Fruit fly (Drosophila melanogaster) whole organism, embryonic: Measurements from ENCODE around the gene CG33796.

ENCODE experiments used
- Antp ChIP-seq: fragments of 200-800 bp; sonication (Bioruptor generic); optimal IDR thresholded peaks from 3 replicates; lab custom pipeline; 2016; ENCODE audit warnings: missing biosample characterization, missing genetic modification characterization
- BtbVII ChIP-seq: fragments of 200-800 bp; sonication (Bioruptor generic); optimal IDR thresholded peaks from 3 replicates; lab custom pipeline; 2017; ENCODE audit warnings: missing biosample characterization, mild to moderate bottlenecking, missing genetic modification characterization
- CG10959 ChIP-seq: fragments of 200-800 bp; sonication (Bioruptor generic); IDR thresholded peaks from 2 replicates; pipeline ENCODE4 v1.3.6; 2022; ENCODE audit warnings: missing biosample characterization, missing genetic modification characterization
- CG12744 ChIP-seq: fragments of 200-800 bp; sonication (Bioruptor generic); optimal IDR thresholded peaks from 2 replicates; lab custom pipeline; 2016; ENCODE audit warnings: missing biosample characterization, missing genetic modification characterization
- CG17359 ChIP-seq: fragments of 200-800 bp; sonication (Bioruptor generic); optimal IDR thresholded peaks from 3 replicates; lab custom pipeline; 2018; ENCODE audit warnings: missing biosample characterization, mild to moderate bottlenecking, missing genetic modification characterization, moderate library complexity
- CG18011 ChIP-seq: fragments of 200-800 bp; sonication (Bioruptor generic); optimal IDR thresholded peaks from 2 replicates; lab custom pipeline; 2017; ENCODE audit warnings: missing biosample characterization, missing genetic modification characterization, mild to moderate bottlenecking, moderate library complexity, missing genotype
- CG2116 ChIP-seq: fragments of 200-800 bp; sonication (Bioruptor generic); optimal IDR thresholded peaks from 3 replicates; lab custom pipeline; 2018; ENCODE audit warnings: missing biosample characterization, mild to moderate bottlenecking, missing genetic modification characterization
- CG31388 ChIP-seq: fragments of 200-800 bp; sonication (Bioruptor generic); optimal IDR thresholded peaks from 2 replicates; lab custom pipeline; 2016; ENCODE audit warnings: missing biosample characterization, missing genetic modification characterization
- CG3163 ChIP-seq: fragments of 200-800 bp; sonication (Bioruptor generic); optimal IDR thresholded peaks from 3 replicates; lab custom pipeline; 2016; ENCODE audit warnings: missing biosample characterization, missing genetic modification characterization
- CG3995 ChIP-seq: fragments of 200-800 bp; sonication (Bioruptor generic); optimal IDR thresholded peaks from 3 replicates; lab custom pipeline; 2016; ENCODE audit warnings: missing biosample characterization, missing genetic modification characterization
- CG43689 ChIP-seq: fragments of 200-800 bp; sonication (Bioruptor generic); IDR thresholded peaks from 2 replicates; pipeline ENCODE4 v1.3.6; 2022; ENCODE audit warnings: missing biosample characterization, missing genetic modification characterization
- CG4730 ChIP-seq: fragments of 200-800 bp; sonication (Bioruptor generic); IDR thresholded peaks from 2 replicates; pipeline ENCODE4 v1.3.6; 2022; ENCODE audit warnings: missing biosample characterization, missing genetic modification characterization
- CG6254 ChIP-seq: fragments of 200-800 bp; sonication (Bioruptor generic); optimal IDR thresholded peaks from 3 replicates; lab custom pipeline; 2017; ENCODE audit warnings: mild to moderate bottlenecking, missing biosample characterization, missing genetic modification reagents, missing genetic modification characterization
- CG6813 ChIP-seq: fragments of 200-800 bp; sonication (Bioruptor generic); optimal IDR thresholded peaks from 2 replicates; lab custom pipeline; 2017; ENCODE audit warnings: missing biosample characterization, missing genetic modification characterization, mild to moderate bottlenecking, moderate library complexity, missing genetic modification reagents
- CG7987 ChIP-seq: fragments of 200-800 bp; sonication (Bioruptor generic); optimal IDR thresholded peaks from 2 replicates; lab custom pipeline; 2018; ENCODE audit warnings: missing biosample characterization, mild to moderate bottlenecking, missing genetic modification characterization, moderate library complexity
- CG8924 ChIP-seq: fragments of 200-800 bp; optimal IDR thresholded peaks from 3 replicates; lab custom pipeline; 2019; ENCODE audit warnings: missing biosample characterization, mild to moderate bottlenecking, missing genetic modification characterization, moderate library complexity
- CG9609 ChIP-seq: fragments of 200-800 bp; sonication (Bioruptor generic); optimal IDR thresholded peaks from 3 replicates; lab custom pipeline; 2016; ENCODE audit warnings: missing biosample characterization, missing genetic modification characterization
- CG9876 ChIP-seq: fragments of 200-800 bp; sonication (Bioruptor generic); optimal IDR thresholded peaks from 2 replicates; lab custom pipeline; 2016; ENCODE audit warnings: missing biosample characterization, missing genetic modification characterization
- CHES-1-like ChIP-seq: fragments of 200-800 bp; sonication (Bioruptor generic); optimal IDR thresholded peaks from 2 replicates; lab custom pipeline; 2016; ENCODE audit warnings: missing biosample characterization, missing genetic modification characterization
- Chrac-16 ChIP-seq: fragments of 200-800 bp; sonication (Bioruptor generic); optimal IDR thresholded peaks from 3 replicates; lab custom pipeline; 2016; ENCODE audit warnings: missing biosample characterization, missing genetic modification characterization
- CkIIα-i1 ChIP-seq: fragments of 200-800 bp; sonication (Bioruptor generic); IDR thresholded peaks from 2 replicates; pipeline ENCODE4 v1.3.6; 2022; ENCODE audit warnings: missing biosample characterization, missing genetic modification characterization
- D19B ChIP-seq: fragments of 200-800 bp; sonication (Bioruptor generic); optimal IDR thresholded peaks from 2 replicates; lab custom pipeline; 2017; ENCODE audit warnings: missing biosample characterization, mild to moderate bottlenecking, missing genetic modification characterization
- Ets65A ChIP-seq: fragments of 200-800 bp; sonication (Bioruptor generic); peaks from one replicate; lab custom pipeline; 2016; ENCODE audit warnings: missing biosample characterization, missing genetic modification characterization
- GATAe ChIP-seq: fragments of 200-800 bp; sonication (Bioruptor generic); conservative IDR thresholded peaks from 2 replicates; pipeline ENCODE4 v1.3.6; 2022; ENCODE audit warnings: missing biosample characterization, missing genetic modification characterization
- H2.0 ChIP-seq: fragments of 200-800 bp; sonication (Bioruptor generic); IDR thresholded peaks from 2 replicates; pipeline ENCODE4 v1.3.6; 2022; ENCODE audit warnings: missing biosample characterization, missing genetic modification characterization
- Hr39 ChIP-seq: fragments of >200 bp; optimal IDR thresholded peaks from 2 replicates; lab custom pipeline; 2017
- Lim3 ChIP-seq: fragments of 200-800 bp; sonication (Bioruptor generic); IDR thresholded peaks from 2 replicates; pipeline ENCODE4 v1.3.6; 2022; ENCODE audit warnings: missing biosample characterization, missing genetic modification characterization
- Pdp1 ChIP-seq, 2 experiments: fragments of 200-800 bp; sonication (Bioruptor generic); optimal IDR thresholded peaks; 3 replicates each; lab custom pipeline; 2016; ENCODE audit warnings: missing biosample characterization in 2 of 2, missing genetic modification characterization in 2 of 2, mild to moderate bottlenecking in 1 of 2, moderate library complexity in 1 of 2
- Ravus ChIP-seq: fragments of 200-800 bp; sonication (Bioruptor generic); IDR thresholded peaks from 2 replicates; pipeline ENCODE4 v1.3.6; 2022; ENCODE audit warnings: missing biosample characterization, missing genetic modification characterization
- Usf ChIP-seq: fragments of 200-800 bp; sonication (Bioruptor generic); optimal IDR thresholded peaks from 2 replicates; lab custom pipeline; 2017; ENCODE audit warnings: missing genotype, missing biosample characterization, missing genetic modification characterization
- Xrp1 ChIP-seq: fragments of 200-800 bp; sonication (Bioruptor generic); IDR thresholded peaks from 2 replicates; pipeline ENCODE4 v1.3.6; 2022; ENCODE audit warnings: missing biosample characterization, missing genetic modification characterization
- ato ChIP-seq: fragments of 200-800 bp; sonication (Bioruptor generic); IDR thresholded peaks from 2 replicates; pipeline ENCODE4 v1.3.6; 2022; ENCODE audit warnings: missing biosample characterization, missing genetic modification characterization; ENCODE audit not compliant: partially characterized antibody
- chinmo ChIP-seq: fragments of 200-800 bp; sonication (Bioruptor generic); IDR thresholded peaks from 4 replicates; pipeline ENCODE4 v1.3.6; 2022; ENCODE audit warnings: missing biosample characterization, missing genetic modification characterization; ENCODE audit not compliant: partially characterized antibody
- chm ChIP-seq: fragments of 200-800 bp; sonication (Bioruptor generic); IDR thresholded peaks from 2 replicates; pipeline ENCODE4 v1.3.6; 2022; ENCODE audit warnings: missing biosample characterization, missing genetic modification characterization
- crc ChIP-seq: fragments of 200-800 bp; sonication (Bioruptor generic); optimal IDR thresholded peaks from 2 replicates; lab custom pipeline; 2016; ENCODE audit warnings: missing biosample characterization, missing genetic modification characterization
- croc ChIP-seq: fragments of 200-800 bp; sonication (Bioruptor generic); conservative IDR thresholded peaks from 3 replicates; pipeline ENCODE4 v1.3.6; 2022; ENCODE audit warnings: missing biosample characterization, missing genetic modification characterization
- dm ChIP-seq: fragments of 200-800 bp; sonication (Bioruptor generic); optimal IDR thresholded peaks from 3 replicates; lab custom pipeline; 2016; ENCODE audit warnings: missing biosample characterization, missing genetic modification characterization
- gro ChIP-seq: fragments of 200-800 bp; sonication (Bioruptor generic); optimal IDR thresholded peaks from 2 replicates; lab custom pipeline; 2016; ENCODE audit warnings: missing biosample characterization, missing genetic modification characterization
- her ChIP-seq: fragments of 200-800 bp; sonication (Bioruptor generic); optimal IDR thresholded peaks from 2 replicates; lab custom pipeline; 2016; ENCODE audit warnings: missing biosample characterization, missing genetic modification characterization
- hth ChIP-seq: fragments of >200 bp; optimal IDR thresholded peaks from 2 replicates; lab custom pipeline; 2017; ENCODE audit warnings: inconsistent platforms
- jigr1 ChIP-seq: fragments of 200-800 bp; sonication (Bioruptor generic); IDR thresholded peaks from 3 replicates; pipeline ENCODE4 v1.3.6; 2022; ENCODE audit warnings: missing biosample characterization, missing genetic modification characterization
- lola ChIP-seq, 3 experiments: fragments of >200 bp in 2 of 3; fragments of 200-800 bp in 1 of 3; sonication (Bioruptor generic) in 1 of 3; optimal IDR thresholded peaks; 2 replicates each; lab custom pipeline; 2017 to 2019; ENCODE audit warnings: missing biosample characterization in 3 of 3, missing genetic modification characterization in 3 of 3, mild to moderate bottlenecking in 1 of 3, moderate library complexity in 1 of 3
- lov ChIP-seq, 2 experiments: fragments of 200-800 bp in 1 of 2; fragments of >200 bp in 1 of 2; sonication (Bioruptor generic) in 1 of 2; IDR thresholded peaks in 1 of 2; optimal IDR thresholded peaks in 1 of 2; 2 replicates in 1 of 2; 3 replicates in 1 of 2; pipeline versions ENCODE4 v1.3.6 to Lab custom; 2017 to 2022; ENCODE audit warnings: missing biosample characterization in 1 of 2, missing genetic modification characterization in 1 of 2
- luna ChIP-seq: fragments of 200-800 bp; sonication (Bioruptor generic); optimal IDR thresholded peaks from 2 replicates; lab custom pipeline; 2016; ENCODE audit warnings: missing biosample characterization, missing genetic modification characterization
- rib ChIP-seq: fragments of 200-800 bp; sonication (Bioruptor generic); IDR thresholded peaks from 2 replicates; pipeline ENCODE4 v1.3.6; 2022; ENCODE audit warnings: missing biosample characterization, missing genetic modification characterization
- sima ChIP-seq: fragments of 200-800 bp; sonication (Bioruptor generic); optimal IDR thresholded peaks from 2 replicates; lab custom pipeline; 2016; ENCODE audit warnings: missing biosample characterization, missing genetic modification characterization
- sr ChIP-seq: fragments of 200-800 bp; sonication (Bioruptor generic); IDR thresholded peaks from 3 replicates; pipeline ENCODE4 v1.3.6; 2022; ENCODE audit warnings: missing biosample characterization, missing genetic modification characterization
- toy ChIP-seq: fragments of 200-800 bp; sonication (Bioruptor generic); IDR thresholded peaks from 2 replicates; pipeline ENCODE4 v1.3.6; 2022; ENCODE audit warnings: missing biosample characterization, missing genetic modification characterization
- trh ChIP-seq: fragments of 200-800 bp; sonication (Bioruptor generic); optimal IDR thresholded peaks from 2 replicates; lab custom pipeline; 2016; ENCODE audit warnings: missing biosample characterization, missing genetic modification characterization
- vvl ChIP-seq: fragments of 200-800 bp; sonication (Bioruptor generic); IDR thresholded peaks from 2 replicates; pipeline ENCODE4 v1.3.6; 2022; ENCODE audit warnings: missing biosample characterization, missing genetic modification characterization
- wek ChIP-seq: fragments of 200-800 bp; sonication (Bioruptor generic); optimal IDR thresholded peaks from 3 replicates; lab custom pipeline; 2018; ENCODE audit warnings: missing biosample characterization, mild to moderate bottlenecking, missing genetic modification characterization, moderate library complexity

The CG33796 gene

dm6 chr3L:16150850-16151515, 18.9 kb downstream of the CG33796 start:
- TF ChIP-seq CG3163 (GFP tag; lab: Kevin White, UChicago) (no peak), CG17359 (tag; lab: Kevin White, UChicago) (peak; percentile 2), rib (GFP tag; lab: Robert Waterston, UW) (no peak), Antp (no peak), CG4730 (GFP tag; lab: Robert Waterston, UW) (no peak), toy (no peak), Ets65A (GFP tag; lab: Kevin White, UChicago) (peak; percentile 35), trh (GFP tag; lab: Kevin White, UChicago) (no peak), D19B (peak; percentile 85), GATAe (no peak), CG18011 (GFP tag; lab: Kevin White, UChicago) (peak; percentile 86), CG2116 (GFP tag; lab: Kevin White, UChicago) (no peak)
- TF ChIP-seq, all 482 proteins: peak for 4

dm6 chr3L:16150161-16150538, 19.8 kb downstream of the CG33796 start:
- TF ChIP-seq croc (GFP tag; lab: Robert Waterston, UW) (no peak), Ets65A (GFP tag; lab: Kevin White, UChicago) (no peak), chinmo (GFP tag; lab: Robert Waterston, UW) (peak; percentile 91; the same call in 3 of the 4 replicates), jigr1 (GFP tag; lab: Robert Waterston, UW) (no peak), sr (no peak), Pdp1 (GFP tag; optimal IDR thresholded peaks at IDR 0.05; lab: Kevin White, UChicago) (peak in 1 of 2 experiments; percentile 94), H2.0 (no peak), ato (GFP tag; lab: Robert Waterston, UW) (no peak), hth (no peak), BtbVII (GFP tag; lab: Kevin White, UChicago) (no peak), gro (GFP tag; lab: Kevin White, UChicago) (no peak), CG7987 (GFP tag; lab: Kevin White, UChicago) (no peak), CG8924 (tag; lab: Kevin White, UChicago) (no peak), her (no peak), luna (GFP tag; lab: Kevin White, UChicago) (no peak), chm (GFP tag; lab: Robert Waterston, UW) (no peak; the same call in 1 of the 2 replicates), CHES-1-like (GFP tag; lab: Kevin White, UChicago) (no peak), lola (GFP tag; optimal IDR thresholded peaks at IDR 0.05; lab: Kevin White, UChicago) (no peak), Ravus (no peak), CG9876 (no peak), CG43689 (GFP tag; lab: Robert Waterston, UW) (no peak), CG12744 (GFP tag; lab: Kevin White, UChicago) (no peak), CkIIα-i1 (GFP tag; lab: Robert Waterston, UW) (no peak), Hr39 (lab: Kevin White, UChicago) (no peak), Xrp1 (GFP tag; lab: Robert Waterston, UW) (no peak), CG3995 (GFP tag; lab: Kevin White, UChicago) (no peak), CG9609 (no peak), CG10959 (GFP tag; lab: Robert Waterston, UW) (no peak), dm (GFP tag; lab: Kevin White, UChicago) (no peak), vvl (GFP tag; lab: Robert Waterston, UW) (no peak), Chrac-16 (GFP tag; lab: Kevin White, UChicago) (no peak), crc (GFP tag; lab: Kevin White, UChicago) (no peak), sima (no peak), Lim3 (GFP tag; lab: Robert Waterston, UW) (no peak), Usf (no peak), CG31388 (no peak), CG6813 (GFP tag; lab: Kevin White, UChicago) (no peak), lov (optimal IDR thresholded peaks at IDR 0.05; lab: Kevin White, UChicago) (no peak), lov (GFP tag; IDR thresholded peaks at IDR 0.05; lab: Robert Waterston, UW) (no peak), wek (GFP tag; lab: Kevin White, UChicago) (no peak), CG6254 (no peak)
